Worm (Caenorhabditis elegans) whole organism, L3 larva: ENCODE measurements around the gene F31E3.6.

ENCODE experiments used
- ZK546.5 ChIP-seq: sonication (generic microtip); optimal IDR thresholded peaks from 2 replicates; lab custom pipeline; 2017; ENCODE audit warnings: missing biosample characterization, missing genetic modification characterization
- ceh-28 ChIP-seq: fragments of 150-350 bp; optimal IDR thresholded peaks from 2 replicates; lab custom pipeline; 2014; ENCODE audit warnings: missing biosample characterization, missing genetic modification reagents, missing genetic modification characterization
- ceh-9 ChIP-seq: sonication (generic microtip); optimal IDR thresholded peaks from 2 replicates; lab custom pipeline; 2018; ENCODE audit warnings: missing biosample characterization, missing genetic modification characterization
- daf-12 ChIP-seq: fragments of 150-350 bp; optimal IDR thresholded peaks from 2 replicates; lab custom pipeline; 2014; ENCODE audit warnings: missing biosample characterization, missing genetic modification reagents, missing genetic modification characterization
- egl-27 ChIP-seq: sonication (generic microtip); optimal IDR thresholded peaks from 4 replicates; lab custom pipeline; 2017; ENCODE audit warnings: missing biosample characterization, missing genetic modification reagents, missing genetic modification characterization
- lin-39 ChIP-seq: fragments of 150-350 bp; optimal IDR thresholded peaks from 2 replicates; lab custom pipeline; 2018; ENCODE audit warnings: missing biosample characterization, missing genetic modification reagents, missing genetic modification characterization
- nhr-25 ChIP-seq: sonication (generic microtip); optimal IDR thresholded peaks from 2 replicates; lab custom pipeline; 2017; ENCODE audit warnings: missing biosample characterization, missing genetic modification characterization
- unc-62 ChIP-seq: fragments of 150-350 bp; sonication (generic microtip); optimal IDR thresholded peaks from 4 replicates; lab custom pipeline; 2014; ENCODE audit warnings: missing biosample characterization, missing genetic modification reagents, missing genetic modification characterization
- ztf-4 ChIP-seq: fragments of 150-350 bp; optimal IDR thresholded peaks from 2 replicates; lab custom pipeline; 2014; ENCODE audit warnings: missing biosample characterization, missing genetic modification characterization

DNA sequence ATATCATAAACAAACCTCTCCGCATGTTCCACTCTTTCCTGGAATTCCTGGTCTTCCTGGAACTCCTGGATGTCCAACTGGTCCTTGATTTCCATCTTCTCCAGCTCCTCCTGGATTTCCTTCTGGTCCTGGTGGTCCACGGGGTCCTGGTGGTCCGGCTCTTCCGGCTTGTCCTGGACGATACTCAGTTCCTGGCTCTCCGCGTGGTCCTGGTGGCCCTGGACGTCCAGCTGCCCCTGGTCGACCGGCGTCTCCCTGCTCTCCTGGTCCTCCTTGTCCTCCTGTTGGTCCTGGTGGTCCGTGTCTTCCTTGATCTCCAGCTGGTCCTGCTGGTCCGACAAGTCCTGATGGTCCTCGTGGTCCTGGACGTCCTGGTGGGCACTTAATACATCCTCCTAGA is 37.8 kb downstream of the F31E3.6 start:
- TF ChIP-seq ZK546.5 (tag; lab: Kevin White, UChicago) (no peak), ceh-9 (tag; lab: Kevin White, UChicago) (no peak), egl-27 (no peak), unc-62 (no peak), daf-12 (tag; lab: Kevin White, UChicago) (no peak), nhr-25 (tag; lab: Kevin White, UChicago) (no peak), ceh-28 (tag; lab: Kevin White, UChicago) (no peak), ztf-4 (no peak), lin-39 (no peak)
